Worm (Caenorhabditis elegans) whole organism, L2 larva: ENCODE measurements around the gene clec-124.
A peak's percentile ranks its signal among the peaks of the same experiment; 100 is the strongest.

Experiments used
- ZK546.5 ChIP-seq: sonication (generic microtip); optimal IDR thresholded peaks from 2 replicates; lab custom pipeline; 2017; ENCODE audit warnings: missing biosample characterization, missing genetic modification characterization
- ama-1 ChIP-seq: fragments of 150-350 bp; optimal IDR thresholded peaks from 2 replicates; lab custom pipeline; 2018; ENCODE audit warnings: inconsistent platforms
- blmp-1 ChIP-seq: sonication (generic microtip); optimal IDR thresholded peaks from 2 replicates; lab custom pipeline; 2017; ENCODE audit warnings: missing genetic modification characterization, mild to moderate bottlenecking, missing compliant biosample characterization, antibody characterized with exemption, moderate library complexity; ENCODE audit not compliant: insufficient read depth
- dmd-4 ChIP-seq: sonication (generic microtip); optimal IDR thresholded peaks from 2 replicates; lab custom pipeline; 2017; ENCODE audit warnings: missing biosample characterization, missing genetic modification characterization
- egl-27 ChIP-seq: sonication (generic microtip); optimal IDR thresholded peaks from 3 replicates; lab custom pipeline; 2017; ENCODE audit warnings: missing biosample characterization, missing genetic modification reagents, missing genetic modification characterization
- elt-1 ChIP-seq: fragments of 150-350 bp; optimal IDR thresholded peaks from 2 replicates; lab custom pipeline; 2014; ENCODE audit warnings: missing biosample characterization, missing genetic modification characterization
- elt-3 ChIP-seq: sonication (generic microtip); optimal IDR thresholded peaks from 2 replicates; lab custom pipeline; 2017; ENCODE audit warnings: missing biosample characterization, missing genetic modification characterization
- fos-1 ChIP-seq: fragments of 150-350 bp; optimal IDR thresholded peaks from 2 replicates; lab custom pipeline; 2014; ENCODE audit warnings: missing biosample characterization, missing genetic modification characterization
- mab-5 ChIP-seq: fragments of 150-350 bp; optimal IDR thresholded peaks from 2 replicates; lab custom pipeline; 2014; ENCODE audit warnings: missing biosample characterization, missing genetic modification characterization
- nhr-237 ChIP-seq: fragments of 150-350 bp; optimal IDR thresholded peaks from 2 replicates; lab custom pipeline; 2014; ENCODE audit warnings: missing biosample characterization, missing genetic modification characterization
- nhr-6 ChIP-seq: fragments of 150-350 bp; optimal IDR thresholded peaks from 2 replicates; lab custom pipeline; 2014; ENCODE audit warnings: missing biosample characterization, missing genetic modification characterization
- nhr-77 ChIP-seq: fragments of 150-350 bp; optimal IDR thresholded peaks from 2 replicates; lab custom pipeline; 2014; ENCODE audit warnings: missing biosample characterization, missing genetic modification characterization
- snpc-4 ChIP-seq: fragments of 150-350 bp; optimal IDR thresholded peaks from 2 replicates; lab custom pipeline; 2014; ENCODE audit warnings: missing biosample characterization, missing genetic modification characterization
- unc-55 ChIP-seq: fragments of 150-350 bp; sonication (generic microtip); optimal IDR thresholded peaks from 3 replicates; lab custom pipeline; 2014; ENCODE audit warnings: missing biosample characterization, missing genetic modification reagents, missing genetic modification characterization

ce11 chrII:3295193-3295592, 45.7 kb downstream of the clec-124 start, which contains the start of gene btb-17:
- TF ChIP-seq snpc-4 (tag; lab: Kevin White, UChicago) = no peak
- no peak for TF ChIP-seq unc-55 (GFP tag; lab: Kevin White, UChicago)
- no peak for TF ChIP-seq nhr-6 (tag; lab: Kevin White, UChicago)
- TF ChIP-seq nhr-77 (tag; lab: Kevin White, UChicago) = no peak
- TF ChIP-seq ama-1 (lab: Kevin White, UChicago) = no peak
- TF ChIP-seq elt-1 (tag; lab: Kevin White, UChicago) = no peak
- TF ChIP-seq dmd-4 (tag; lab: Kevin White, UChicago) = no peak
- TF ChIP-seq ZK546.5 (tag; lab: Kevin White, UChicago) = no peak
- no peak for TF ChIP-seq mab-5
- TF ChIP-seq nhr-237 (tag; lab: Kevin White, UChicago) = no peak
- no peak for TF ChIP-seq blmp-1 (tag; lab: Kevin White, UChicago)
- no peak for TF ChIP-seq elt-3 (tag; lab: Kevin White, UChicago)
- TF ChIP-seq fos-1 (tag; lab: Kevin White, UChicago) = peak; percentile 58
- TF ChIP-seq egl-27 (tag; lab: Kevin White, UChicago) = no peak
